Fruit fly (Drosophila melanogaster): ENCODE measurements around the gene Rab7.

Rab7 gene

dm6 chr3R:24027222-24027621 is 34.4 kb downstream of the Rab7 start:
- TF ChIP-seq pan (optimal IDR thresholded peaks at IDR 0.05) (no peak), CG8478 (optimal IDR thresholded peaks at IDR 0.05) (no peak), EcR (GFP tag; optimal IDR thresholded peaks at IDR 0.05) (no peak), usp (GFP tag; optimal IDR thresholded peaks at IDR 0.05) (no peak), psq (optimal IDR thresholded peaks at IDR 0.05) (no peak), Dll (optimal IDR thresholded peaks at IDR 0.05) (no peak)

DNA sequence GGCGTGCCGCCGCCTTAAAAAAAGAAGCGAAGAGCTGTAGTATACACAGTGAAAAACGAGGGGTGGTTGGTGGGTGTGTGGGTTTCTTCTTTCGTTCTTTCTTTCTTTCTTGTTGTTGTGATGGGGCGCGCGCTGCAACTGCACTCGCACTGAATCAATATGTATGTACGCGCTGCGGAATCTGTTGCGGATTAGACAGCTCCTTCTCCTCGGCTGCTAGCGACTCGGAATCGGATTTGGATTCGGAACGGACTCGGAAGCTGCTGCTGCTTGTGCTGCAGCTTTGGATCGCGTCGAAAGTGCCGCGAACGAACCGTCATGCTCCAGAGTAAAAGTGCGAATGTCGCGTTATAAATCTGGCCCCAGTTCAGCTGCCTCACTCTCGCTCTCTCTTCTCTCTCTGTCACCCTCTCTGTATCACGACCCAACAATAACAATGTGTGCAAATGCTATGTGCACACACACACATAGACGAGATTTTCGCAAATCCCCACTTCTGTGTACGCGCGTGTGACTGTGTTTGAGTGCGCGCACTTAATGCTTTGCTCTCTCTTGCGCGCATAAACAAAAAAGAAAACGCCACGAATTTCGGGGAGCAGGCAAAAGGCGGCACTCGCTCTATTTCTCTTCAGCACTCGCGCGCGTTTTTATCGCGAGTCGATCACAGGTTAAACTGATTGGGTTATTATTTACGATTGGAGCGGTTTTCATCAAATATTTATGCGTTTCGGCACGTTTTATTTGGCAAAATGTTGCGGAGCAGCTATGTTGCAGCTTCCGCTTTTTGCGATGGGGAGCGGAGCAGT is 38.4 kb downstream of the Rab7 start:
- no peak for TF ChIP-seq usp (GFP tag; optimal IDR thresholded peaks at IDR 0.05)
- no peak for TF ChIP-seq psq (optimal IDR thresholded peaks at IDR 0.05)
- TF ChIP-seq EcR (GFP tag; optimal IDR thresholded peaks at IDR 0.05): no peak
- no peak for TF ChIP-seq Dll (optimal IDR thresholded peaks at IDR 0.05)
- TF ChIP-seq CG8478 (optimal IDR thresholded peaks at IDR 0.05): peak; percentile 2
- no peak for TF ChIP-seq pan (optimal IDR thresholded peaks at IDR 0.05)

DNA sequence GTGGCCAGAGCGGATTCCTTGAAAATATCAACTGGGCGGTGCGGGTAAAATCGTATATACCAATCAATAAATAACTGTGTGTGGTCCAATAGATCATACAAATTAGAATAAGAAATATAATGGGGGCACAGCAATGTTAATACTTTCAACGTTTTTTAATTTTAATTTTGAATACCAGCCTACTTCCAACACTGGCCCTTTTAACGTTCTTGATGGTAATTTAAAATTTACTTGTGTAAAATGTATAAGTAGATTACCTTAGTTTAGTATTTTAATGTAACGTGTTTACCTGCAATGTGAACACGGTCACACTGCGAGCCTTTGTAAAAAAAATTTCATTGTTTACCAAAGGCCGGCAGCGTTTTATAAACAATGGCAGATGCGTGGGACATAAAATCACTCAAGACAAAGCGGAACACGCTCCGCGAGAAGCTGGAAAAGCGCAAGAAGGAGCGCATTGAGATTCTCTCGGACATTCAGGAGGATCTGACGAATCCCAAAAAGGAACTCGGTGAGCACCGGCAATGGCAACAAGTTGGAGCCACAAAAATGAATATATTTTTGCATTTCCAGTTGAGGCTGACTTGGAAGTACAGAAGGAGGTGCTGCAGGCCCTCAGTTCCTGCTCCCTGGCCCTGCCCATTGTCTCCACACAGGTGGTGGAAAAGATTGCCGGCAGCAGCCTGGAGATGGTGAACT is 39.2 kb downstream of the Rab7 start, which contains the start of the genes KrT95D and Mettl3:
Gene KrT95D (minus strand): TSS at position 3 of the 699 bp plus-strand sequence.
Gene Mettl3 (plus strand): TSS at position 333 of the 699 bp plus-strand sequence.
- TF ChIP-seq Dll (optimal IDR thresholded peaks at IDR 0.05): no peak
- TF ChIP-seq EcR (GFP tag; optimal IDR thresholded peaks at IDR 0.05): no peak
- no peak for TF ChIP-seq pan (optimal IDR thresholded peaks at IDR 0.05)

dm6 chr3R:24037538-24038265 is 44.9 kb downstream of the Rab7 start, which contains the start of gene spas:
spas (plus strand) TSS chr3R:24038215.
- TF ChIP-seq EcR (GFP tag; optimal IDR thresholded peaks at IDR 0.05) (no peak), pan (optimal IDR thresholded peaks at IDR 0.05) (no peak), Dll (optimal IDR thresholded peaks at IDR 0.05) (no peak), CG8478 (optimal IDR thresholded peaks at IDR 0.05) (no peak), psq (optimal IDR thresholded peaks at IDR 0.05) (no peak), usp (GFP tag; optimal IDR thresholded peaks at IDR 0.05) (no peak)

DNA sequence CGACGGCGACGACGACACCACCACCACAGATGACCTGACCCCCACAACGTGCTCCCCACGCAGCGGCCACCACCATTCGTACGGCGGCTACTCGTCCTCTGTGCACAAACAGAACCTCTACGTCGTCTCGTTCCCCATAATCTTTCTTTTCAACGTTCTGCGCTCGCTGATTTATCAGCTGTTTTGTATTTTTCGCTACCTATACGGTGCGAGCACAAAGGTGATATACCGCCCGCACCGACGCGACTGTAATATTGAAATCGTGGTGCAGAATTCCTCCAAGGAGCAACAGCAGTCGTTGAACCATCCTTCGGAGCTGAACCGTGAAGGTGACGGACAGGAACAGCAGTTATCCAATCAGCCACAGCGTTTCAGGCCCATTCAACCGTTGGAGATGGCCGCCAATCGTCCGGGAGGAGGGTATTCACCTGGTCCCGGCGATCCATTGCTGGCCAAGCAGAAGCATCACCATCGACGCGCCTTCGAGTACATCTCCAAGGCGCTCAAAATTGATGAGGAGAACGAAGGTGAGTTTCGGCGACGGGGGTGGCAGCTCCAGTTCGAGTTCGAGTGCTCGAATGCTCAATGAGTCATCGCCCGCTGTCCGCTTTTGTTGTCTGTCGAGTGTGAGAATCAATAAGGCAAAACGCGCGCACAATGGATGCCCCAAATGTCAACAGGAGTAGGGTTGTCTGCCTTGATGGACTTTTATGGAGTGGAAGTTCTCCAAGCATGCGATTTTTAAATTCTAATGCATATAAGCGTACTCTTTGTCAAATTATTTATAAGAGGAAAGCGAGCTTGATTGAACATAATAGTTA is 46.1 kb downstream of the Rab7 start, which contains the start of gene Miro:
Gene Miro (minus strand): TSS at position 112 of the 821 bp plus-strand sequence.
- TF ChIP-seq CG8478 (optimal IDR thresholded peaks at IDR 0.05) (no peak), Dll (optimal IDR thresholded peaks at IDR 0.05) (no peak), psq (optimal IDR thresholded peaks at IDR 0.05) (no peak), EcR (GFP tag; optimal IDR thresholded peaks at IDR 0.05) (no peak), usp (GFP tag; optimal IDR thresholded peaks at IDR 0.05) (no peak), pan (optimal IDR thresholded peaks at IDR 0.05) (no peak)
